Worm (Caenorhabditis elegans) whole organism, L3 larva: ENCODE results near the gene lgc-50.

ENCODE experiments used
- ama-1 ChIP-seq: fragments of 150-350 bp; optimal IDR thresholded peaks from 2 replicates; lab custom pipeline; 2018
- ceh-82 ChIP-seq: fragments of 150-350 bp; optimal IDR thresholded peaks from 2 replicates; lab custom pipeline; 2014; ENCODE audit warnings: missing biosample characterization, missing genetic modification characterization
- elt-1 ChIP-seq: fragments of 150-350 bp; optimal IDR thresholded peaks from 2 replicates; lab custom pipeline; 2014; ENCODE audit warnings: missing biosample characterization, missing genetic modification characterization
- elt-3 ChIP-seq, 3 experiments: fragments of 150-350 bp in 1 of 3; sonication (generic microtip) in 2 of 3; optimal IDR thresholded peaks; 2 replicates in 2 of 3; 4 replicates in 1 of 3; lab custom pipeline; 2014 to 2017; ENCODE audit warnings: missing biosample characterization in 3 of 3, missing genetic modification characterization in 3 of 3
- jun-1 ChIP-seq: fragments of 150-350 bp; optimal IDR thresholded peaks from 2 replicates; lab custom pipeline; 2014; ENCODE audit warnings: missing biosample characterization, missing genetic modification reagents, missing genetic modification characterization
- pqm-1 ChIP-seq: fragments of 150-350 bp; optimal IDR thresholded peaks from 2 replicates; lab custom pipeline; 2017; ENCODE audit warnings: missing biosample characterization, missing genetic modification characterization, inconsistent platforms
- sea-2 ChIP-seq: fragments of 150-350 bp; sonication (generic microtip); optimal IDR thresholded peaks from 4 replicates; lab custom pipeline; 2014; ENCODE audit warnings: missing biosample characterization, missing genetic modification reagents, missing genetic modification characterization
- skn-1 ChIP-seq: fragments of 150-350 bp; optimal IDR thresholded peaks from 2 replicates; lab custom pipeline; 2014; ENCODE audit warnings: missing biosample characterization, missing genetic modification characterization
- unc-62 ChIP-seq: fragments of 150-350 bp; sonication (generic microtip); optimal IDR thresholded peaks from 4 replicates; lab custom pipeline; 2014; ENCODE audit warnings: missing biosample characterization, missing genetic modification reagents, missing genetic modification characterization
- zag-1 ChIP-seq: fragments of 150-350 bp; optimal IDR thresholded peaks from 2 replicates; lab custom pipeline; 2014; ENCODE audit warnings: missing biosample characterization, missing genetic modification characterization

ce11 chrIII:7385929-7386328 lies 9.3 kb downstream of the lgc-50 start, which contains the start of gene trd-1:
- TF ChIP-seq ama-1 (lab: Kevin White, UChicago) (no peak), skn-1 (tag; lab: Kevin White, UChicago) (no peak), pqm-1 (tag; lab: Kevin White, UChicago) (no peak), jun-1 (tag; lab: Kevin White, UChicago) (no peak), unc-62 (GFP tag; lab: Kevin White, UChicago) (no peak), elt-1 (tag; lab: Kevin White, UChicago) (no peak), sea-2 (GFP tag; lab: Kevin White, UChicago) (no peak), ceh-82 (tag; lab: Kevin White, UChicago) (no peak), elt-3 (tag; optimal IDR thresholded peaks at IDR 0.05; lab: Kevin White, UChicago) (no peak), zag-1 (tag; lab: Kevin White, UChicago) (no peak)
